Fruit fly (Drosophila melanogaster): ENCODE data around the gene Thor.

Gene Thor

DNA sequence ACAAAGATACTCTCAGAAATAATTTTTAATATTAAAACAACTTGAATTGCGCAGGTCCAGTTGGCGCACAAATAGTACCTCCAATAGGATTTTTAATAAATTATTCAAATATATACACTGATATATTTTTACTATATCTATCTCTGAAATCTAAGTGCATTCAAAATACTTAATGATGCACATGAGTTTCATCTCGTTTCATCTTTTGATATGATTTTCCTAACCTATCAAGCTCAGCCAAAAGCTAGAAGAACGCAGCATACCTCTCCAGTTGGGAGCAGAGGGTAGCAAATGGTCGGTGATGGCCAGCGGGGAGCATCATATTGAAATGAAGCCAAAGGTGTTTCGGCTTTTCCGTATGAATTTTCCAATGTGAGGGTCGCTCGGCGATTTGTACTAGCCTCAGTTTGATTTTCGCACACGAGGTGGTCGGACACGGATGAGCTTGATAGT lies 46.5 kb downstream of the Thor start, which contains the start of gene CG8852 (continued):
- TF ChIP-seq bbx (GFP tag; IDR thresholded peaks at IDR 0.05; ENCODE audit: partially characterized antibody): no peak
- TF ChIP-seq slou (GFP tag; optimal IDR thresholded peaks at IDR 0.05): no peak
- TF ChIP-seq NfI (GFP tag; optimal IDR thresholded peaks at IDR 0.05): no peak
- no peak for TF ChIP-seq Ets65A (GFP tag)
- TF ChIP-seq D19A (tag; optimal IDR thresholded peaks at IDR 0.05): no peak
- TF ChIP-seq danr (GFP tag; IDR thresholded peaks at IDR 0.05): no peak
- TF ChIP-seq eyg (GFP tag; optimal IDR thresholded peaks at IDR 0.05): no peak
- TF ChIP-seq CG3407 (GFP tag; optimal IDR thresholded peaks at IDR 0.05): no peak
- TF ChIP-seq CG7786 (GFP tag; optimal IDR thresholded peaks at IDR 0.05): no peak
- no peak for TF ChIP-seq CG15696 (tag; optimal IDR thresholded peaks at IDR 0.05)
- TF ChIP-seq Oaz (GFP tag; IDR thresholded peaks at IDR 0.05): no peak
- TF ChIP-seq Dip3 (GFP tag; optimal IDR thresholded peaks at IDR 0.05): no peak
- no peak for TF ChIP-seq CG6175 (GFP tag; IDR thresholded peaks at IDR 0.05)
- TF ChIP-seq hkb (optimal IDR thresholded peaks at IDR 0.05): no peak
- peak; percentile 33; the same call in 1 of the 2 replicates for TF ChIP-seq hkb (GFP tag; IDR thresholded peaks at IDR 0.05)
- TF ChIP-seq CG14860 (GFP tag; IDR thresholded peaks at IDR 0.05; ENCODE audit: partially characterized antibody): no peak
- no peak for TF ChIP-seq CG3163 (GFP tag; optimal IDR thresholded peaks at IDR 0.05)
- TF ChIP-seq CG13123 (GFP tag; optimal IDR thresholded peaks at IDR 0.05): no peak
- TF ChIP-seq Ptx1 (GFP tag; IDR thresholded peaks at IDR 0.05): peak; percentile 55
- no peak for TF ChIP-seq CG13894 (tag; optimal IDR thresholded peaks at IDR 0.05)
- TF ChIP-seq CG4854 (GFP tag; optimal IDR thresholded peaks at IDR 0.05): no peak
- TF ChIP-seq CG16863 (GFP tag; optimal IDR thresholded peaks at IDR 0.05): no peak
- TF ChIP-seq Chrac-16 (GFP tag; optimal IDR thresholded peaks at IDR 0.05): no peak
- TF ChIP-seq PHDP (tag; optimal IDR thresholded peaks at IDR 0.05): no peak
- TF ChIP-seq CG1529 (GFP tag; optimal IDR thresholded peaks at IDR 0.05): no peak
- TF ChIP-seq h (optimal IDR thresholded peaks at IDR 0.05): no peak
- no peak for TF ChIP-seq trh (GFP tag; optimal IDR thresholded peaks at IDR 0.05)
- TF ChIP-seq CG11093 (GFP tag; IDR thresholded peaks at IDR 0.05): 0 out of 3 replicates have a peak, but pooled peaks have one; percentile 8
- no peak for TF ChIP-seq Gsc (GFP tag; IDR thresholded peaks at IDR 0.05)
- TF ChIP-seq Hey (tag; optimal IDR thresholded peaks at IDR 0.05): no peak
- no peak for TF ChIP-seq H2.0 (GFP tag; IDR thresholded peaks at IDR 0.05)
- TF ChIP-seq CG7745 (tag; optimal IDR thresholded peaks at IDR 0.05): no peak
- TF ChIP-seq CG3726 (GFP tag; IDR thresholded peaks at IDR 0.05): no peak
- TF ChIP-seq dmrt99B (tag; optimal IDR thresholded peaks at IDR 0.05): no peak
- peak; percentile 65 for TF ChIP-seq D19B (GFP tag; optimal IDR thresholded peaks at IDR 0.05)
- TF ChIP-seq HHEX (GFP tag; optimal IDR thresholded peaks at IDR 0.05): no peak
- TF ChIP-seq Mad (GFP tag; optimal IDR thresholded peaks at IDR 0.05): no peak
- TF ChIP-seq dpn (GFP tag; optimal IDR thresholded peaks at IDR 0.05): peak in 1 of 2 experiments; percentile 9
- no peak for TF ChIP-seq tin (GFP tag; optimal IDR thresholded peaks at IDR 0.05)
- TF ChIP-seq CG18011 (GFP tag; optimal IDR thresholded peaks at IDR 0.05): no peak
- TF ChIP-seq nerfin-2 (GFP tag; IDR thresholded peaks at IDR 0.05; ENCODE audit: partially characterized antibody): no peak
- TF ChIP-seq MESR4 (GFP tag; optimal IDR thresholded peaks at IDR 0.05): no peak
- no peak for TF ChIP-seq Max (GFP tag; optimal IDR thresholded peaks at IDR 0.05)
- no peak; the same call in 1 of the 2 replicates for TF ChIP-seq vvl (GFP tag; IDR thresholded peaks at IDR 0.05)
- no peak for TF ChIP-seq Fer1 (GFP tag; optimal IDR thresholded peaks at IDR 0.05)
- TF ChIP-seq tgo (GFP tag; IDR thresholded peaks at IDR 0.05): 0 out of 3 replicates have a peak, but pooled peaks have one; percentile 18
- peak; percentile 72 for TF ChIP-seq Med (GFP tag)
- TF ChIP-seq wor (GFP tag; IDR thresholded peaks at IDR 0.05): peak; percentile 45
- no peak for TF ChIP-seq ems (GFP tag; optimal IDR thresholded peaks at IDR 0.05)
- TF ChIP-seq cato (GFP tag; optimal IDR thresholded peaks at IDR 0.05; ENCODE audit: borderline replicate concordance): no peak
- no peak for TF ChIP-seq pros (GFP tag; optimal IDR thresholded peaks at IDR 0.05)
- TF ChIP-seq CG11085 (GFP tag; IDR thresholded peaks at IDR 0.05): no peak
- no peak for TF ChIP-seq usp (GFP tag; optimal IDR thresholded peaks at IDR 0.05)
